Fruit fly (Drosophila melanogaster): ENCODE measurements around the gene CG14313.

Gene CG14313

dm6 chr3R:18166261-18166720, 25.5 kb downstream of the CG14313 start:
- no peak for TF ChIP-seq MTF-1 (GFP tag; optimal IDR thresholded peaks at IDR 0.05; ENCODE audit: borderline replicate concordance)
- TF ChIP-seq CG8924 (tag; optimal IDR thresholded peaks at IDR 0.05) = peak; percentile 7
- TF ChIP-seq repo (GFP tag; optimal IDR thresholded peaks at IDR 0.05) = no peak
- peak; percentile 25 for TF ChIP-seq CG11504 (tag; optimal IDR thresholded peaks at IDR 0.05)
- TF ChIP-seq fru (optimal IDR thresholded peaks at IDR 0.05) = no peak
- TF ChIP-seq CG18619 (GFP tag; optimal IDR thresholded peaks at IDR 0.05) = no peak
- no peak for TF ChIP-seq ac (GFP tag; optimal IDR thresholded peaks at IDR 0.05)
- TF ChIP-seq CG34224 (GFP tag; IDR thresholded peaks at IDR 0.05; ENCODE audit: partially characterized antibody) = no peak
- no peak for TF ChIP-seq CG9437 (GFP tag; optimal IDR thresholded peaks at IDR 0.05)
- TF ChIP-seq Taf1 (GFP tag; IDR thresholded peaks at IDR 0.05) = no peak
- no peak for TF ChIP-seq Stat92E (GFP tag; optimal IDR thresholded peaks at IDR 0.05)
- no peak for TF ChIP-seq Sox100B (GFP tag; optimal IDR thresholded peaks at IDR 0.05)
- no peak for TF ChIP-seq wor (GFP tag; IDR thresholded peaks at IDR 0.05)
- TF ChIP-seq Doc2 (GFP tag; IDR thresholded peaks at IDR 0.05) = no peak
- no peak for TF ChIP-seq Abd-B (GFP tag; optimal IDR thresholded peaks at IDR 0.05)
- no peak for TF ChIP-seq CG12299 (tag; optimal IDR thresholded peaks at IDR 0.05)
- TF ChIP-seq ci (GFP tag; IDR thresholded peaks at IDR 0.05) = peak; percentile 29; the same call in 1 of the 3 replicates
- TF ChIP-seq CG4730 (GFP tag; IDR thresholded peaks at IDR 0.05) = no peak
- TF ChIP-seq gsb-n (tag; optimal IDR thresholded peaks at IDR 0.05) = no peak
- no peak for TF ChIP-seq Vsx1 (GFP tag; optimal IDR thresholded peaks at IDR 0.05)
- TF ChIP-seq CG14014 (GFP tag; IDR thresholded peaks at IDR 0.05) = no peak
- TF ChIP-seq CG11696 (GFP tag; IDR thresholded peaks at IDR 0.05) = no peak
- no peak for TF ChIP-seq CG12219 (GFP tag; optimal IDR thresholded peaks at IDR 0.05)
- TF ChIP-seq Dll (GFP tag; IDR thresholded peaks at IDR 0.05; ENCODE audit: partially characterized antibody) = no peak; the same call in 3 of the 4 replicates
- no peak for TF ChIP-seq Gsc (GFP tag; IDR thresholded peaks at IDR 0.05)
- TF ChIP-seq ash1 (GFP tag; optimal IDR thresholded peaks at IDR 0.05) = no peak
- TF ChIP-seq CHES-1-like (GFP tag; optimal IDR thresholded peaks at IDR 0.05) = no peak
- no peak for TF ChIP-seq CG6854 (GFP tag; optimal IDR thresholded peaks at IDR 0.05)
- TF ChIP-seq zen2 (GFP tag; IDR thresholded peaks at IDR 0.05; ENCODE audit: partially characterized antibody) = no peak
- TF ChIP-seq Hr39 (optimal IDR thresholded peaks at IDR 0.05) = no peak
- TF ChIP-seq amos (GFP tag; IDR thresholded peaks at IDR 0.05; ENCODE audit: partially characterized antibody) = no peak
- TF ChIP-seq ase (GFP tag; IDR thresholded peaks at IDR 0.05) = no peak
- no peak for TF ChIP-seq CG11093 (GFP tag; IDR thresholded peaks at IDR 0.05)
- TF ChIP-seq odd (GFP tag; optimal IDR thresholded peaks at IDR 0.05) = no peak
- no peak for TF ChIP-seq pnt (GFP tag; optimal IDR thresholded peaks at IDR 0.05)
- peak; percentile 43 for TF ChIP-seq scrt (GFP tag; optimal IDR thresholded peaks at IDR 0.05)
- TF ChIP-seq croc (GFP tag; conservative IDR thresholded peaks at IDR 0.05) = no peak
- no peak for TF ChIP-seq CG5180 (GFP tag; optimal IDR thresholded peaks at IDR 0.05)
- peak; percentile 34 for TF ChIP-seq CG7928 (GFP tag; optimal IDR thresholded peaks at IDR 0.05)
- no peak for TF ChIP-seq CG1233 (GFP tag; optimal IDR thresholded peaks at IDR 0.05)
- TF ChIP-seq CG2678 (tag; optimal IDR thresholded peaks at IDR 0.05) = peak; percentile 12
- TF ChIP-seq CG11723 (GFP tag; optimal IDR thresholded peaks at IDR 0.05) = no peak
- no peak for TF ChIP-seq gem (tag; optimal IDR thresholded peaks at IDR 0.05)
- TF ChIP-seq Lim3 (GFP tag; IDR thresholded peaks at IDR 0.05) = no peak
- no peak for TF ChIP-seq Dad (GFP tag; optimal IDR thresholded peaks at IDR 0.05)
- no peak for TF ChIP-seq CG6272 (GFP tag; IDR thresholded peaks at IDR 0.05)
- TF ChIP-seq CG15011 (GFP tag; optimal IDR thresholded peaks at IDR 0.05) = no peak
- TF ChIP-seq stc (GFP tag; IDR thresholded peaks at IDR 0.05) = no peak
- TF ChIP-seq peb (GFP tag; IDR thresholded peaks at IDR 0.05) = no peak
- TF ChIP-seq CG4424 (GFP tag; optimal IDR thresholded peaks at IDR 0.05) = no peak
- peak; percentile 55; the same call in 2 of the 3 replicates for TF ChIP-seq row (GFP tag; IDR thresholded peaks at IDR 0.05)
- no peak for TF ChIP-seq ewg (GFP tag; optimal IDR thresholded peaks at IDR 0.05)
